Worm (Caenorhabditis elegans) whole organism, L4/young adult: ENCODE data around the gene nduv-2.

ENCODE experiments used
- W03F9.2 ChIP-seq: fragments of 150-350 bp; optimal IDR thresholded peaks from 2 replicates; lab custom pipeline; 2014; ENCODE audit warnings: missing biosample characterization, missing genetic modification characterization
- dao-5 ChIP-seq: sonication (generic microtip); optimal IDR thresholded peaks from 2 replicates; lab custom pipeline; 2016; ENCODE audit warnings: missing genotype, missing genetic modification characterization, moderate library complexity, missing compliant biosample characterization
- him-1 ChIP-seq: sonication (generic microtip); optimal IDR thresholded peaks from 2 replicates; lab custom pipeline; 2016; ENCODE audit warnings: missing genotype, missing genetic modification reagents, missing genetic modification characterization, missing compliant biosample characterization

DNA sequence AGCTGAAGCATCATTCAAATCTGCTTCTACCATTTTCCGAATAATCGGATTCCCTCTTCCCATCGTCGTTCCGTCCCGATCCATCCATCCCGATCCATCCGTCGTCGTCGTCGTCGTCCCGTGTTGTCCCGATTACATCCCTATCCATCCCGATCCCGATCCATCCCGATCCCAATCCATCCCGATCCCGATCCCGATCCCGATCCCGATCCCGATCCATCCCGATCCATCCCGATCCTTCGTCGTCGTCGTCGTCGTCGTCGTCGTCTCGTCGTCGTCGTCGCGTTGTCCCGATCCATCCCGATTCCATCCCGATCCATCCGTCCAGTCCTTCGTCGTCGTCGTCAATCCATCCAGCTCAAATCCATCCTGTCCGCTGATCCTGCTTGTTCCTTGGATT is 21.8 kb upstream of the nduv-2 start:
- TF ChIP-seq him-1 (tag; lab: Kevin White, UChicago) (no peak), W03F9.2 (tag; lab: Kevin White, UChicago) (no peak), dao-5 (no peak)
